Worm (Caenorhabditis elegans) whole organism, young adult: ENCODE results near the gene fbxa-158.
A peak's percentile ranks its signal among the peaks of the same experiment; 100 is the strongest.
"Not testable (repeated sequence)": the region's sequence is repeated elsewhere in the genome, so short reads cannot be mapped to it uniquely, and the experiment has no call there.

ENCODE experiments used
- C06A6.2 ChIP-seq: fragments of 200-800 bp; sonication (Bioruptor generic); conservative IDR thresholded peaks from 2 replicates; pipeline ENCODE4 v1.3.6; 2022; ENCODE audit warnings: missing genetic modification characterization, missing compliant biosample characterization
- D2030.7 ChIP-seq: fragments of 200-800 bp; sonication (Bioruptor generic); IDR thresholded peaks from 2 replicates; pipeline ENCODE4 v1.3.6; 2022; ENCODE audit warnings: missing genetic modification reagents, missing genetic modification characterization, missing compliant biosample characterization
- F33H1.4 ChIP-seq: fragments of 200-800 bp; sonication (Bioruptor generic); IDR thresholded peaks from 2 replicates; pipeline ENCODE4 v1.3.6; 2022; ENCODE audit warnings: missing genetic modification reagents, missing genetic modification characterization, missing compliant biosample characterization
- F37B4.10 ChIP-seq: fragments of 200-800 bp; sonication (Bioruptor generic); IDR thresholded peaks from 2 replicates; pipeline ENCODE4 v1.3.6; 2022; ENCODE audit warnings: missing genetic modification characterization, missing compliant biosample characterization
- F57A8.1 ChIP-seq: fragments of 200-800 bp; sonication (Bioruptor generic); optimal IDR thresholded peaks from 2 replicates; lab custom pipeline; 2018; ENCODE audit warnings: mild to moderate bottlenecking, missing genetic modification characterization, moderate library complexity, missing compliant biosample characterization
- T26A5.8 ChIP-seq: sonication (generic microtip); optimal IDR thresholded peaks from 2 replicates; lab custom pipeline; 2016; ENCODE audit warnings: missing genetic modification characterization, missing compliant biosample characterization
- ama-1 ChIP-seq, 3 experiments: fragments of 150-350 bp in 1 of 3; sonication (generic microtip) in 2 of 3; optimal IDR thresholded peaks; 2 replicates each; lab custom pipeline; 2014 to 2018; ENCODE audit warnings: missing biosample characterization in 2 of 3, missing genetic modification characterization in 2 of 3, missing genetic modification reagents in 2 of 3
- attf-3 ChIP-seq: fragments of 200-800 bp; sonication (Bioruptor generic); conservative IDR thresholded peaks from 2 replicates; pipeline ENCODE4 v1.3.6; 2022; ENCODE audit warnings: missing genetic modification reagents, missing genetic modification characterization, missing compliant biosample characterization
- ccch-3 ChIP-seq: fragments of 200-800 bp; sonication (Bioruptor generic); optimal IDR thresholded peaks from 2 replicates; lab custom pipeline; 2018; ENCODE audit warnings: mild to moderate bottlenecking, missing genetic modification characterization, missing compliant biosample characterization
- chd-7 ChIP-seq: sonication (generic microtip); optimal IDR thresholded peaks from 2 replicates; lab custom pipeline; 2016; ENCODE audit warnings: mild to moderate bottlenecking, missing genetic modification characterization, moderate library complexity, missing compliant biosample characterization
- efl-1 ChIP-seq: fragments of 150-350 bp; optimal IDR thresholded peaks from 2 replicates; lab custom pipeline; 2014; ENCODE audit warnings: missing biosample characterization, missing genetic modification reagents, missing genetic modification characterization
- gei-17 ChIP-seq: fragments of 200-800 bp; sonication (Bioruptor generic); optimal IDR thresholded peaks from 2 replicates; lab custom pipeline; 2018; ENCODE audit warnings: mild to moderate bottlenecking, missing genetic modification characterization, missing compliant biosample characterization
- him-1 ChIP-seq: sonication (generic microtip); optimal IDR thresholded peaks from 2 replicates; lab custom pipeline; 2016; ENCODE audit warnings: missing genotype, missing genetic modification reagents, missing genetic modification characterization, missing compliant biosample characterization
- hlh-26 ChIP-seq: fragments of 200-800 bp; sonication (Bioruptor generic); conservative IDR thresholded peaks from 2 replicates; pipeline ENCODE4 v1.3.6; 2022; ENCODE audit warnings: missing genetic modification reagents, missing genetic modification characterization, missing compliant biosample characterization
- hmg-20 ChIP-seq: fragments of 200-800 bp; sonication (Bioruptor generic); IDR thresholded peaks from 2 replicates; pipeline ENCODE4 v1.3.6; 2022; ENCODE audit warnings: missing genetic modification reagents, missing genetic modification characterization, missing compliant biosample characterization
- lin-26 ChIP-seq: fragments of 200-800 bp; sonication (Bioruptor generic); IDR thresholded peaks from 2 replicates; pipeline ENCODE4 v1.3.6; 2022; ENCODE audit warnings: missing genetic modification reagents, missing genetic modification characterization, missing compliant biosample characterization
- madf-6 ChIP-seq: fragments of 200-800 bp; sonication (Bioruptor generic); IDR thresholded peaks from 2 replicates; pipeline ENCODE4 v1.3.6; 2022; ENCODE audit warnings: missing genetic modification reagents, missing genetic modification characterization, missing compliant biosample characterization
- mcd-1 ChIP-seq: fragments of 200-800 bp; sonication (Bioruptor generic); IDR thresholded peaks from 2 replicates; pipeline ENCODE4 v1.3.6; 2022; ENCODE audit warnings: missing genetic modification reagents, missing genetic modification characterization, missing compliant biosample characterization
- mxl-1 ChIP-seq: sonication (generic microtip); optimal IDR thresholded peaks from 2 replicates; lab custom pipeline; 2016; ENCODE audit warnings: missing genetic modification characterization, missing compliant biosample characterization
- nfya-2 ChIP-seq: fragments of 200-800 bp; sonication (Bioruptor generic); IDR thresholded peaks from 2 replicates; pipeline ENCODE4 v1.3.6; 2022; ENCODE audit warnings: missing genetic modification reagents, missing genetic modification characterization, missing compliant biosample characterization
- nhr-80 ChIP-seq: sonication (generic microtip); optimal IDR thresholded peaks from 2 replicates; lab custom pipeline; 2016; ENCODE audit warnings: missing genetic modification characterization, missing compliant biosample characterization
- sea-2 ChIP-seq: fragments of 200-800 bp; sonication (Bioruptor generic); IDR thresholded peaks from 2 replicates; pipeline ENCODE4 v1.3.6; 2022; ENCODE audit warnings: missing genetic modification characterization, missing compliant biosample characterization
- tbx-9 ChIP-seq: sonication (generic microtip); optimal IDR thresholded peaks from 2 replicates; lab custom pipeline; 2016; ENCODE audit warnings: borderline replicate concordance, missing genetic modification characterization, inconsistent platforms, missing compliant biosample characterization
- zfh-2 ChIP-seq: fragments of 200-800 bp; sonication (Bioruptor generic); conservative IDR thresholded peaks from 2 replicates; pipeline ENCODE4 v1.3.6; 2022; ENCODE audit warnings: missing genetic modification reagents, missing genetic modification characterization, missing compliant biosample characterization
- ztf-18 ChIP-seq: sonication (generic microtip); optimal IDR thresholded peaks from 2 replicates; lab custom pipeline; 2016; ENCODE audit warnings: missing genotype, mild to moderate bottlenecking, missing genetic modification characterization, missing compliant biosample characterization
- ztf-26 ChIP-seq: sonication (generic microtip); optimal IDR thresholded peaks from 2 replicates; lab custom pipeline; 2017; ENCODE audit warnings: missing genetic modification characterization, missing compliant biosample characterization
- ztf-28 ChIP-seq: fragments of 200-800 bp; sonication (Bioruptor generic); IDR thresholded peaks from 2 replicates; pipeline ENCODE4 v1.3.6; 2022; ENCODE audit warnings: missing genetic modification reagents, missing genetic modification characterization, missing compliant biosample characterization

Gene fbxa-158

ce11 chrII:1646199-1646598 lies 25.1 kb upstream of the fbxa-158 start, which contains the start of gene ZC204.17:
Gene ZC204.17, minus strand, starts transcription at chrII:1646299.
- TF ChIP-seq efl-1 (GFP tag; lab: Kevin White, UChicago) (no peak), ama-1 (optimal IDR thresholded peaks at IDR 0.05; lab: Kevin White, UChicago) (no peak), ama-1 (GFP tag; optimal IDR thresholded peaks at IDR 0.05; lab: Kevin White, UChicago) (no peak), D2030.7 (GFP tag; lab: Robert Waterston, UW) (no peak), him-1 (tag; lab: Kevin White, UChicago) (no peak), mcd-1 (GFP tag; lab: Robert Waterston, UW) (no peak), sea-2 (GFP tag; lab: Robert Waterston, UW) (no peak), attf-3 (GFP tag; lab: Robert Waterston, UW) (no peak), T26A5.8 (tag; lab: Kevin White, UChicago) (no peak), chd-7 (no peak)

DNA sequence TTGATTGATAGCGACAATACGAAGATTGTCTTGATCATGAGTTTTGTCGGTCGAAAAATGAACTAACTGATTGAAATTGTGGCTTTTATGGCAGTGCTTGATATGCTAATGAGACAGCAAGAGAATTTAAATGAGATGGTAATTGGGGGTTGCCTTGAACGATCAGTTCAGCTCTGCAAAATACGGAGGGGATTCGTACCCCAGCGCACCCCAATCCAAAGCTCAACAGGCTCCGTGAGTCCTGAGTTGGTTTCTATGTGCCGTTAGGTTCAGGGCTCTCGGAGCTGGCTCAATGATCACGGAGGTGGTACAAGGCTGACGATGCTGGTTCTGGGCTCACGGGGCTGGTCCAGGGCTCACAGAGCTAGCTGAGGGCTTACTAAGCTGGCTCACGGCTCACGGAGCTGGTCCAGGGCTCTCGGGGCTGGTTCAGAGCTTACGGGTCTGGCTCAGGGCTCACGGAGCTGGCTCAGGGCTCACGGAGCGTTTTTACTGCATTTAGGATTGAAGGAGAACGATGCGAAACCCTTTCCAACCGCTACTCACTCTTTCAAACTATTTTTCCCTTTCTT lies 23.8 kb upstream of the fbxa-158 start, which contains the start of gene ZC204.6:
ZC204.6 (minus strand) TSS at position 51 of the 572 bp plus-strand sequence.
- TF ChIP-seq nhr-80 (tag; lab: Kevin White, UChicago) = no peak
- TF ChIP-seq zfh-2 = peak; percentile 84
- TF ChIP-seq mxl-1 (tag; lab: Kevin White, UChicago) = no peak
- no peak for TF ChIP-seq D2030.7 (GFP tag; lab: Robert Waterston, UW)
- TF ChIP-seq, all 124 proteins: peak for 1

- TF ChIP-seq lin-26 (GFP tag; lab: Robert Waterston, UW) = no peak
Observed at ce11 chrII:1640496-1640895, 19.4 kb upstream of the fbxa-158 start, which contains the start of gene srh-72. Gene srh-72, minus strand, starts transcription at chrII:1640596.

DNA sequence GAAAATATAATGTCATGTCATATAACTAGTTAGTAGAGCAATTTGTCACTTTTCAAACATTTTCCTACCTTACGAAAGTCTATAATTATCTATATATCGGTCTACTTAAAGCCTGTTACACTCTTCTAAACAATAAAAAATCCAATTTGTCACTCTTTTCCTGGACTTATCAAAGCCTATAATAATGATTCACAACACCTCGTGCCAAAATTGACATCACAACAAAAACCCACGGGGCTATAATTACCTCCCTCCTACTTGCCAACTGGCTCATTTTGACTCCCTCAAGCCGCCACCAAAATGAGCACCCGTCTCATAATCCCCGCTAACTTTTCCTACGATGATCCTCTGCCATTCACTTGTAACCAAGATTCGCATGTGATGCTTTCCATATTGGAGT lies 15.3 kb upstream of the fbxa-158 start, which contains the start of gene srg-20:
srg-20 (plus strand) TSS at position 301 of the 400 bp plus-strand sequence.
- TF ChIP-seq ccch-3; ztf-26 (tag; lab: Kevin White, UChicago); C06A6.2: not testable (repeated sequence)

ce11 chrII:1635969-1636368 lies 14.9 kb upstream of the fbxa-158 start:
- no peak for TF ChIP-seq F33H1.4 (GFP tag; lab: Robert Waterston, UW)
- no peak for TF ChIP-seq F37B4.10 (GFP tag; lab: Robert Waterston, UW)
- TF ChIP-seq ztf-18 = no peak
- TF ChIP-seq ztf-28 = no peak
- no peak for TF ChIP-seq hmg-20 (GFP tag; lab: Robert Waterston, UW)
- peak; percentile 9 for TF ChIP-seq nhr-80 (tag; lab: Kevin White, UChicago)

DNA sequence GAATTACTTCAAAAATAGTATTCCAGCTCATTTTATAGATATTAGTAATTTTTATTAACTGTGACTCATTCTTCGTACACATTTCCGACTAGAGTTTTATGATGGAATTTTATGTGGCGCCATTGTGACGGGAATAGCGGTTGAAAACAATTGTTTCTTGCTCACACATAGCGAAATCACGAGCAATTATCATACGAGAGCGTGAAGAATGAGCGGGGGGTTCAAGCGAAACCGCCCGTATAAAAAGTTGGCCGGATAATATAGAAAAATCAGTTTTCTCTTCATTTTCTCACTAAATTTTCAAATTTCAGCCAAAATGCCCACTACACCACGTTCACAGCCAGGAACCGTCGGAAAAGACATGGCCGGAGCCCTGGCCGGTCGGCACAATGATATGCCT lies 12.4 kb upstream of the fbxa-158 start, which contains the start of gene C08E3.1:
C08E3.1 (plus strand) TSS at position 301 of the 400 bp plus-strand sequence.
- TF ChIP-seq F57A8.1 (GFP tag; lab: Kevin White, UChicago); gei-17; madf-6: not testable (repeated sequence)

ce11 chrII:1632216-1632615 lies 11.1 kb upstream of the fbxa-158 start, which contains the start of gene C08E3.13:
Gene C08E3.13, minus strand, starts transcription at chrII:1632316.
- TF ChIP-seq hlh-26 (GFP tag; lab: Robert Waterston, UW); nfya-2 (GFP tag; lab: Robert Waterston, UW); tbx-9: not testable (repeated sequence)
- TF ChIP-seq, all 124 proteins: peak for 0; not testable (repeated sequence) for 124
